Worm (Caenorhabditis elegans): Measurements from ENCODE around the gene ran-2.

Gene ran-2

DNA sequence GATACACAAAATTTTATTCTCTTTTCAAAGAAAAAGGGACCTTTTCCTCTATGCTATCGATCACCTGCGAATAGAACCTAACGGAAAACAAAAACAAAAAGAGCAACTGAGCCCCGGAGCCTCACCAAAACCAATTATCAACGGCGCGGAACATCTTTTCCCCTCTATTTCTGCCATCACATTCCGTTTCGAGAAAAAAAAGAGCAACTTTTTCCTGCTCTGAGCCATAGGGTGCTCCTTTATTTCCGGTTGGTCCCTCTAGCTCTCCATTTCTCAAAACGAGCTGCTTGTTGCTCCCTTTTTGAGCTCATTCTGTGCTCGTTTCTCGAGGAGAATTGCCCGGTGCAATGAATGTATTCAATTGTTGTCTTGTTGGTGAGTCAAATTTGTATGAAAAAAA lies 46.3 kb downstream of the ran-2 start, which contains the start of gene clp-1:
clp-1 (plus strand) TSS at position 301 of the 400 bp plus-strand sequence.
- no peak for TF ChIP-seq snpc-1.3 (tag; optimal IDR thresholded peaks at IDR 0.05; ENCODE audit: insufficient read depth)
- TF ChIP-seq bed-1 (GFP tag; IDR thresholded peaks at IDR 0.05) = no peak
- TF ChIP-seq ztf-3 (GFP tag; optimal IDR thresholded peaks at IDR 0.05) = no peak
- no peak for TF ChIP-seq aptf-2 (GFP tag; conservative IDR thresholded peaks at IDR 0.05)
- no peak for TF ChIP-seq F39B2.1 (GFP tag; IDR thresholded peaks at IDR 0.05)
- TF ChIP-seq Y53G8AR.9 (GFP tag; conservative IDR thresholded peaks at IDR 0.05) = no peak
- TF ChIP-seq mel-28 (tag; optimal IDR thresholded peaks at IDR 0.05; ENCODE audit: borderline replicate concordance) = no peak

DNA sequence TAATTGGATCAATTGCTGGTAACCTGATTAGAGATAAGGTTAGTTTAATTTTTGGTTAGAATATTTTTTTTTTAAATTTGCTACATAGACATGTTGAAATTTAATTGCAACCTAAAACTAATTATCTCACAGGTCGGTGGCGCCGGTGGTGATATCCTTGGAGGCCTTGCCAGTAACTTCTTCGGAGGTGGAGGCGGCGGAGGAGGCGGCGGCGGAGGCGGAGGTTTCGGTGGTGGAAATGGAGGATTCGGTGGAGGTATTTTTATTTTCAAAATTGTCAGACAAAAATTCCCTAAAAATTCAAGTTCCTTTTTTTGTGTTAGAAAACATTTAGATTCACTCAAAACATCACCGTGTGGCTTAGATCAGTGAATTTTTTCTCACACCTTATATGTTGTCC lies 47.9 kb downstream of the ran-2 start:
- TF ChIP-seq let-526 (GFP tag; IDR thresholded peaks at IDR 0.05) = no peak
- TF ChIP-seq zfh-2 (GFP tag; conservative IDR thresholded peaks at IDR 0.05) = peak; percentile 65
- no peak for TF ChIP-seq ceh-91 (GFP tag; IDR thresholded peaks at IDR 0.05)
- TF ChIP-seq egrh-3 (GFP tag; IDR thresholded peaks at IDR 0.05) = no peak
- peak; percentile 31; the same call in 1 of the 2 replicates for TF ChIP-seq madf-6 (GFP tag; IDR thresholded peaks at IDR 0.05)
- no peak for TF ChIP-seq nhr-27 (tag; optimal IDR thresholded peaks at IDR 0.05)

- TF ChIP-seq ztf-6 (GFP tag; IDR thresholded peaks at IDR 0.05) (0 out of 2 replicates have a peak, but pooled peaks have one; percentile 16), zfh-2 (GFP tag; conservative IDR thresholded peaks at IDR 0.05) (peak; percentile 65), dox-1 (GFP tag; IDR thresholded peaks at IDR 0.05) (no peak), egrh-3 (GFP tag; IDR thresholded peaks at IDR 0.05) (peak; percentile 8; the same call in 1 of the 2 replicates)
Observed at ce11 chrIII:7981938-7982337, 48.6 kb downstream of the ran-2 start.

DNA sequence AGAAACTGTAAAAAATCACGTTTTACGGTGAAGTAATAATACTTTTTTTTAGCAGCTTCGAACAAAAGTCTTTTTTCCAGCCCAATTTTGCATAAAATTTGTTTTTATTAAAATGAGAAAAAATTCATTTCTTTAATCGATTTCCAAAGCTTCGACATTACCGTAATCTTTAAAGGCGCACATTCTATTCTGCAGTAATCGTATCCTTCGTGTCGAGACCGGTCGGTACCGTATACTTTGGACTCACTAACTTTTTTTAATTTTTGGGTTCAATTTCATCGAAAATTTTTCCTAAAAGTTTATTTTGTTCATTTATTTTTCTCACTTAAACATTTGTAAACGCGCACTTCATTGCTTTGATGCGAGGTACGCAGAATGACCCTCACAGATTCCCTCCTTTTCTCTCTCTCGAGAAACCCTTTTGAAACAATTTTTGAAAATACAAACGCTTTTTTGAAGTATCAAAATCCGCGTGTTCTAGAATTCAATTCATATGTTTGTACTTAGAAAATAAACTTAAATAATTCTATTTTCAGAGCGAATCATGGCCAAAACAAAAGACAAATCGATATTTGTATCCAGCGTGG lies 53.3 kb downstream of the ran-2 start, which contains the start of gene hrpk-2:
hrpk-2 (plus strand) TSS at position 537 of the 587 bp plus-strand sequence.
- TF ChIP-seq bed-2 (GFP tag; IDR thresholded peaks at IDR 0.05) (no peak), snpc-3.4 (tag; optimal IDR thresholded peaks at IDR 0.05) (peak; percentile 28), nhr-80 (tag; optimal IDR thresholded peaks at IDR 0.05) (no peak), lsl-1 (GFP tag; optimal IDR thresholded peaks at IDR 0.05) (peak; percentile 81), pbrm-1 (GFP tag; IDR thresholded peaks at IDR 0.05) (no peak), sdz-38 (tag; optimal IDR thresholded peaks at IDR 0.05) (no peak), F33H1.4 (GFP tag; IDR thresholded peaks at IDR 0.05) (peak; percentile 73), B0019.2 (GFP tag; conservative IDR thresholded peaks at IDR 0.05) (peak; percentile 19; the same call in 1 of the 2 replicates), xnd-1 (tag; optimal IDR thresholded peaks at IDR 0.05) (peak; percentile 27), madf-6 (GFP tag; IDR thresholded peaks at IDR 0.05) (peak; percentile 65; the same call in 1 of the 2 replicates), dpff-1 (tag; optimal IDR thresholded peaks at IDR 0.05) (no peak), athp-1 (tag; optimal IDR thresholded peaks at IDR 0.05) (no peak)
